Worm (Caenorhabditis elegans) whole organism, young adult: ENCODE measurements around the gene Y62H9A.8.

Experiments
- B0035.1 ChIP-seq: sonication (generic microtip); optimal IDR thresholded peaks from 2 replicates; lab custom pipeline; 2016; ENCODE audit warnings: missing genetic modification characterization, mild to moderate bottlenecking, missing compliant biosample characterization, missing genotype, missing genetic modification reagents
- T26A5.8 ChIP-seq: sonication (generic microtip); optimal IDR thresholded peaks from 2 replicates; lab custom pipeline; 2016; ENCODE audit warnings: missing genetic modification characterization, missing compliant biosample characterization
- ZK185.1 ChIP-seq: sonication (generic microtip); optimal IDR thresholded peaks from 2 replicates; lab custom pipeline; 2016; ENCODE audit warnings: mild to moderate bottlenecking, missing genetic modification characterization, missing compliant biosample characterization; ENCODE audit not compliant: poor library complexity, severe bottlenecking
- ama-1 ChIP-seq, 3 experiments: fragments of 150-350 bp in 1 of 3; sonication (generic microtip) in 2 of 3; optimal IDR thresholded peaks; 2 replicates each; lab custom pipeline; 2014 to 2018; ENCODE audit warnings: missing biosample characterization in 2 of 3, missing genetic modification characterization in 2 of 3, missing genetic modification reagents in 2 of 3
- attf-3 ChIP-seq: fragments of 200-800 bp; sonication (Bioruptor generic); conservative IDR thresholded peaks from 2 replicates; pipeline ENCODE4 v1.3.6; 2022; ENCODE audit warnings: missing genetic modification reagents, missing genetic modification characterization, missing compliant biosample characterization
- attf-5 ChIP-seq: fragments of 200-800 bp; sonication (Bioruptor generic); optimal IDR thresholded peaks from 2 replicates; lab custom pipeline; 2018; ENCODE audit warnings: mild to moderate bottlenecking, missing genetic modification characterization, missing compliant biosample characterization
- ceh-58 ChIP-seq: fragments of 200-800 bp; sonication (Bioruptor generic); IDR thresholded peaks from 2 replicates; pipeline ENCODE4 v1.3.6; 2022; ENCODE audit warnings: missing genetic modification characterization, missing compliant biosample characterization
- ceh-91 ChIP-seq: fragments of 200-800 bp; sonication (Bioruptor generic); IDR thresholded peaks from 2 replicates; pipeline ENCODE4 v1.3.6; 2022; ENCODE audit warnings: missing genetic modification reagents, missing genetic modification characterization, missing compliant biosample characterization
- chd-7 ChIP-seq: sonication (generic microtip); optimal IDR thresholded peaks from 2 replicates; lab custom pipeline; 2016; ENCODE audit warnings: mild to moderate bottlenecking, missing genetic modification characterization, moderate library complexity, missing compliant biosample characterization
- dox-1 ChIP-seq: fragments of 200-800 bp; sonication (Bioruptor generic); IDR thresholded peaks from 2 replicates; pipeline ENCODE4 v1.3.6; 2022; ENCODE audit warnings: missing genetic modification reagents, missing genetic modification characterization, missing compliant biosample characterization
- efl-1 ChIP-seq: fragments of 150-350 bp; optimal IDR thresholded peaks from 2 replicates; lab custom pipeline; 2014; ENCODE audit warnings: missing biosample characterization, missing genetic modification reagents, missing genetic modification characterization
- egrh-3 ChIP-seq: fragments of 200-800 bp; sonication (Bioruptor generic); IDR thresholded peaks from 2 replicates; pipeline ENCODE4 v1.3.6; 2022; ENCODE audit warnings: missing genetic modification reagents, missing genetic modification characterization, missing compliant biosample characterization
- mel-28 ChIP-seq: sonication (generic microtip); optimal IDR thresholded peaks from 2 replicates; lab custom pipeline; 2016; ENCODE audit warnings: borderline replicate concordance, mild to moderate bottlenecking, missing genetic modification characterization, missing compliant biosample characterization
- nfyb-1 ChIP-seq: fragments of 200-800 bp; sonication (Bioruptor generic); IDR thresholded peaks from 2 replicates; pipeline ENCODE4 v1.3.6; 2022; ENCODE audit warnings: missing genetic modification reagents, missing genetic modification characterization, missing compliant biosample characterization
- pha-4 ChIP-seq: fragments of 150-350 bp; sonication (generic microtip); optimal IDR thresholded peaks from 2 replicates; lab custom pipeline; 2014; ENCODE audit warnings: missing biosample characterization, missing genetic modification reagents, missing genetic modification characterization
- repo-1 ChIP-seq: sonication (generic microtip); optimal IDR thresholded peaks from 2 replicates; lab custom pipeline; 2017; ENCODE audit warnings: mild to moderate bottlenecking, missing genetic modification characterization, missing compliant biosample characterization
- rpc-1 ChIP-seq, 2 experiments: fragments of 150-350 bp in 1 of 2; sonication (generic microtip) in 1 of 2; optimal IDR thresholded peaks; 2 replicates each; lab custom pipeline; 2014 to 2018; ENCODE audit warnings: missing biosample characterization in 1 of 2, missing genetic modification characterization in 1 of 2, missing genetic modification reagents in 1 of 2, missing genotype in 1 of 2
- snpc-3.4 ChIP-seq: sonication (generic microtip); optimal IDR thresholded peaks from 2 replicates; lab custom pipeline; 2017; ENCODE audit warnings: missing genetic modification characterization, mild to moderate bottlenecking, missing compliant biosample characterization, antibody characterized with exemption, moderate library complexity, missing genotype, missing genetic modification reagents
- sptf-2 ChIP-seq: fragments of 200-800 bp; sonication (Bioruptor generic); optimal IDR thresholded peaks from 2 replicates; lab custom pipeline; 2018; ENCODE audit warnings: mild to moderate bottlenecking, missing genetic modification characterization, missing compliant biosample characterization
- unc-62 ChIP-seq: fragments of 150-350 bp; optimal IDR thresholded peaks from 2 replicates; lab custom pipeline; 2014; ENCODE audit warnings: missing biosample characterization, missing genetic modification reagents, missing genetic modification characterization
- zim-3 ChIP-seq: sonication (generic microtip); optimal IDR thresholded peaks from 2 replicates; lab custom pipeline; 2017; ENCODE audit warnings: mild to moderate bottlenecking, missing genetic modification characterization, moderate library complexity, missing compliant biosample characterization
- ztf-6 ChIP-seq: fragments of 200-800 bp; sonication (Bioruptor generic); IDR thresholded peaks from 2 replicates; pipeline ENCODE4 v1.3.6; 2022; ENCODE audit warnings: missing genetic modification reagents, missing genetic modification characterization, missing compliant biosample characterization

The Y62H9A.8 gene

ce11 chrX:11848618-11849017 is 43.6 kb downstream of the Y62H9A.8 start, which contains the start of gene F54F7.9:
Gene F54F7.9 (minus strand): TSS chrX:11848718.
- TF ChIP-seq rpc-1 (optimal IDR thresholded peaks at IDR 0.05; lab: Kevin White, UChicago), result no peak
- TF ChIP-seq rpc-1 (tag; optimal IDR thresholded peaks at IDR 0.05; lab: Kevin White, UChicago), result no peak
- no peak for TF ChIP-seq unc-62
- no peak for TF ChIP-seq repo-1 (tag; lab: Kevin White, UChicago)
- no peak for TF ChIP-seq ZK185.1 (tag; lab: Kevin White, UChicago)
- no peak for TF ChIP-seq ztf-6 (GFP tag; lab: Robert Waterston, UW)
- no peak for TF ChIP-seq attf-5 (GFP tag; lab: Kevin White, UChicago)
- no peak for TF ChIP-seq efl-1
- no peak for TF ChIP-seq attf-3 (GFP tag; lab: Robert Waterston, UW)
- TF ChIP-seq mel-28, result no peak
- TF ChIP-seq ceh-91, result no peak
- TF ChIP-seq egrh-3, result no peak
- TF ChIP-seq sptf-2 (GFP tag; lab: Kevin White, UChicago), result no peak
- TF ChIP-seq B0035.1, result no peak
- no peak for TF ChIP-seq zim-3 (tag; lab: Kevin White, UChicago)
- no peak for TF ChIP-seq chd-7 (tag; lab: Kevin White, UChicago)
- no peak for TF ChIP-seq dox-1 (GFP tag; lab: Robert Waterston, UW)
- TF ChIP-seq ama-1 (optimal IDR thresholded peaks at IDR 0.05; lab: Kevin White, UChicago), result no peak
- no peak for TF ChIP-seq ama-1 (GFP tag; optimal IDR thresholded peaks at IDR 0.05; lab: Kevin White, UChicago)
- no peak for TF ChIP-seq nfyb-1 (GFP tag; lab: Robert Waterston, UW)
- no peak for TF ChIP-seq ceh-58
- no peak for TF ChIP-seq snpc-3.4 (tag; lab: Kevin White, UChicago)

ce11 chrX:11843363-11843762 is 48.9 kb downstream of the Y62H9A.8 start, which contains the start of gene F54F7.2:
Gene F54F7.2 (plus strand): TSS chrX:11843663.
- no peak for TF ChIP-seq T26A5.8 (tag; lab: Kevin White, UChicago)
- TF ChIP-seq pha-4 (tag; lab: Kevin White, UChicago), result no peak
